Worm (Caenorhabditis elegans) whole organism, young adult: ENCODE results near the gene F35C5.3.

Experiments used
- B0035.1 ChIP-seq: sonication (generic microtip); optimal IDR thresholded peaks from 2 replicates; lab custom pipeline; 2016; ENCODE audit warnings: missing genetic modification characterization, mild to moderate bottlenecking, missing compliant biosample characterization, missing genotype, missing genetic modification reagents
- D2030.7 ChIP-seq: fragments of 200-800 bp; sonication (Bioruptor generic); IDR thresholded peaks from 2 replicates; pipeline ENCODE4 v1.3.6; 2022; ENCODE audit warnings: missing genetic modification reagents, missing genetic modification characterization, missing compliant biosample characterization
- F22D6.2 ChIP-seq: sonication (generic microtip); optimal IDR thresholded peaks from 2 replicates; lab custom pipeline; 2016; ENCODE audit warnings: mild to moderate bottlenecking, missing genetic modification characterization, missing compliant biosample characterization
- F33H1.4 ChIP-seq: fragments of 200-800 bp; sonication (Bioruptor generic); IDR thresholded peaks from 2 replicates; pipeline ENCODE4 v1.3.6; 2022; ENCODE audit warnings: missing genetic modification reagents, missing genetic modification characterization, missing compliant biosample characterization
- F39B2.1 ChIP-seq: fragments of 200-800 bp; sonication (Bioruptor generic); IDR thresholded peaks from 2 replicates; pipeline ENCODE4 v1.3.6; 2022; ENCODE audit warnings: missing genetic modification reagents, missing genetic modification characterization, missing compliant biosample characterization
- K12H6.12 ChIP-seq: fragments of 200-800 bp; sonication (Bioruptor generic); optimal IDR thresholded peaks from 2 replicates; lab custom pipeline; 2018; ENCODE audit warnings: mild to moderate bottlenecking, missing genetic modification characterization, missing compliant biosample characterization
- Y53F4B.3 ChIP-seq: fragments of 200-800 bp; sonication (Bioruptor generic); IDR thresholded peaks from 2 replicates; pipeline ENCODE4 v1.3.6; 2022; ENCODE audit warnings: missing genetic modification reagents, missing genetic modification characterization, missing compliant biosample characterization
- Y79H2A.3 ChIP-seq: fragments of 200-800 bp; sonication (Bioruptor generic); conservative IDR thresholded peaks from 2 replicates; pipeline ENCODE4 v1.3.6; 2022; ENCODE audit warnings: missing genetic modification reagents, missing genetic modification characterization, missing compliant biosample characterization
- attf-3 ChIP-seq: fragments of 200-800 bp; sonication (Bioruptor generic); conservative IDR thresholded peaks from 2 replicates; pipeline ENCODE4 v1.3.6; 2022; ENCODE audit warnings: missing genetic modification reagents, missing genetic modification characterization, missing compliant biosample characterization
- ceh-27 ChIP-seq: fragments of 200-800 bp; sonication (Bioruptor generic); optimal IDR thresholded peaks from 2 replicates; lab custom pipeline; 2018; ENCODE audit warnings: mild to moderate bottlenecking, missing genetic modification characterization, moderate library complexity, missing compliant biosample characterization
- dpl-1 ChIP-seq: fragments of 150-350 bp; optimal IDR thresholded peaks from 2 replicates; lab custom pipeline; 2014; ENCODE audit warnings: missing biosample characterization, missing genetic modification reagents, missing genetic modification characterization
- efl-1 ChIP-seq: fragments of 150-350 bp; optimal IDR thresholded peaks from 2 replicates; lab custom pipeline; 2014; ENCODE audit warnings: missing biosample characterization, missing genetic modification reagents, missing genetic modification characterization
- ets-4 ChIP-seq: fragments of 200-800 bp; sonication (Bioruptor generic); optimal IDR thresholded peaks from 2 replicates; lab custom pipeline; 2018; ENCODE audit warnings: mild to moderate bottlenecking, missing genetic modification characterization, missing compliant biosample characterization
- gei-17 ChIP-seq: fragments of 200-800 bp; sonication (Bioruptor generic); optimal IDR thresholded peaks from 2 replicates; lab custom pipeline; 2018; ENCODE audit warnings: mild to moderate bottlenecking, missing genetic modification characterization, missing compliant biosample characterization
- him-1 ChIP-seq: sonication (generic microtip); optimal IDR thresholded peaks from 2 replicates; lab custom pipeline; 2016; ENCODE audit warnings: missing genotype, missing genetic modification reagents, missing genetic modification characterization, missing compliant biosample characterization
- hmg-1.2 ChIP-seq: fragments of 200-800 bp; sonication (Bioruptor generic); IDR thresholded peaks from 2 replicates; pipeline ENCODE4 v1.3.6; 2022; ENCODE audit warnings: missing genetic modification reagents, missing genetic modification characterization, missing compliant biosample characterization
- hsf-1 ChIP-seq: fragments of 200-800 bp; sonication (Bioruptor generic); IDR thresholded peaks from 2 replicates; pipeline ENCODE4 v1.3.6; 2022; ENCODE audit warnings: missing genetic modification reagents, missing genetic modification characterization, missing compliant biosample characterization
- let-607 ChIP-seq, 2 experiments: fragments of 200-800 bp in 1 of 2; sonication (Bioruptor generic) in 1 of 2; sonication (generic microtip) in 1 of 2; optimal IDR thresholded peaks; 2 replicates each; lab custom pipeline; 2016 to 2018; ENCODE audit warnings: mild to moderate bottlenecking in 2 of 2, missing compliant biosample characterization in 2 of 2, missing genetic modification characterization in 2 of 2, moderate library complexity in 2 of 2, missing genotype in 1 of 2
- lin-35 ChIP-seq, 3 experiments: fragments of 150-350 bp in 2 of 3; sonication (generic microtip) in 1 of 3; optimal IDR thresholded peaks; 2 replicates each; lab custom pipeline; 2014 to 2018; ENCODE audit warnings: missing biosample characterization in 3 of 3, missing genetic modification characterization in 3 of 3, missing genetic modification reagents in 3 of 3
- lin-54 ChIP-seq: fragments of 200-800 bp; sonication (Bioruptor generic); optimal IDR thresholded peaks from 2 replicates; lab custom pipeline; 2018; ENCODE audit warnings: mild to moderate bottlenecking, missing genetic modification characterization, missing compliant biosample characterization
- lsy-27 ChIP-seq: sonication (generic microtip); optimal IDR thresholded peaks from 2 replicates; lab custom pipeline; 2017; ENCODE audit warnings: missing genetic modification characterization, mild to moderate bottlenecking, missing compliant biosample characterization, antibody characterized with exemption, missing genotype, borderline replicate concordance; ENCODE audit not compliant: insufficient read depth
- madf-3 ChIP-seq: fragments of 200-800 bp; sonication (Bioruptor generic); IDR thresholded peaks from 2 replicates; pipeline ENCODE4 v1.3.6; 2022; ENCODE audit warnings: missing genetic modification reagents, missing genetic modification characterization, missing compliant biosample characterization
- madf-6 ChIP-seq: fragments of 200-800 bp; sonication (Bioruptor generic); IDR thresholded peaks from 2 replicates; pipeline ENCODE4 v1.3.6; 2022; ENCODE audit warnings: missing genetic modification reagents, missing genetic modification characterization, missing compliant biosample characterization
- madf-8 ChIP-seq: fragments of 200-800 bp; sonication (Bioruptor generic); conservative IDR thresholded peaks from 2 replicates; pipeline ENCODE4 v1.3.6; 2022; ENCODE audit warnings: missing genetic modification reagents, missing genetic modification characterization, missing compliant biosample characterization
- mcd-1 ChIP-seq: fragments of 200-800 bp; sonication (Bioruptor generic); IDR thresholded peaks from 2 replicates; pipeline ENCODE4 v1.3.6; 2022; ENCODE audit warnings: missing genetic modification reagents, missing genetic modification characterization, missing compliant biosample characterization
- mxl-1 ChIP-seq: sonication (generic microtip); optimal IDR thresholded peaks from 2 replicates; lab custom pipeline; 2016; ENCODE audit warnings: missing genetic modification characterization, missing compliant biosample characterization
- nfya-1 ChIP-seq: sonication (generic microtip); optimal IDR thresholded peaks from 2 replicates; lab custom pipeline; 2017; ENCODE audit warnings: antibody characterized with exemption, missing compliant biosample characterization, missing genetic modification characterization, borderline replicate concordance; ENCODE audit not compliant: insufficient read depth
- nhr-120 ChIP-seq: fragments of 200-800 bp; sonication (Bioruptor generic); IDR thresholded peaks from 2 replicates; pipeline ENCODE4 v1.3.6; 2022; ENCODE audit warnings: missing genetic modification characterization, missing compliant biosample characterization
- pbrm-1 ChIP-seq: fragments of 200-800 bp; sonication (Bioruptor generic); IDR thresholded peaks from 2 replicates; pipeline ENCODE4 v1.3.6; 2022; ENCODE audit warnings: missing genetic modification reagents, missing genetic modification characterization, missing compliant biosample characterization
- pha-4 ChIP-seq: fragments of 150-350 bp; sonication (generic microtip); optimal IDR thresholded peaks from 2 replicates; lab custom pipeline; 2014; ENCODE audit warnings: missing biosample characterization, missing genetic modification reagents, missing genetic modification characterization
- sdz-38 ChIP-seq: sonication (generic microtip); optimal IDR thresholded peaks from 2 replicates; lab custom pipeline; 2016; ENCODE audit warnings: missing genotype, missing genetic modification characterization, missing compliant biosample characterization
- snpc-1.1 ChIP-seq: sonication (generic microtip); optimal IDR thresholded peaks from 2 replicates; lab custom pipeline; 2017; ENCODE audit warnings: missing genetic modification characterization, mild to moderate bottlenecking, missing compliant biosample characterization, antibody characterized with exemption, moderate library complexity, missing genotype, missing genetic modification reagents; ENCODE audit not compliant: insufficient read depth
- snpc-1.3 ChIP-seq: sonication (generic microtip); optimal IDR thresholded peaks from 2 replicates; lab custom pipeline; 2017; ENCODE audit warnings: missing genetic modification characterization, mild to moderate bottlenecking, missing compliant biosample characterization, antibody characterized with exemption, moderate library complexity, missing genotype, missing genetic modification reagents; ENCODE audit not compliant: insufficient read depth
- snpc-3.4 ChIP-seq: sonication (generic microtip); optimal IDR thresholded peaks from 2 replicates; lab custom pipeline; 2017; ENCODE audit warnings: missing genetic modification characterization, mild to moderate bottlenecking, missing compliant biosample characterization, antibody characterized with exemption, moderate library complexity, missing genotype, missing genetic modification reagents
- somi-1 ChIP-seq: fragments of 200-800 bp; sonication (Bioruptor generic); optimal IDR thresholded peaks from 2 replicates; lab custom pipeline; 2018; ENCODE audit warnings: mild to moderate bottlenecking, missing genetic modification characterization, missing compliant biosample characterization
- tbp1 ChIP-seq: fragments of 200-800 bp; sonication (Bioruptor generic); optimal IDR thresholded peaks from 2 replicates; lab custom pipeline; 2018; ENCODE audit warnings: mild to moderate bottlenecking, missing genetic modification characterization, missing compliant biosample characterization
- tbx-9 ChIP-seq: sonication (generic microtip); optimal IDR thresholded peaks from 2 replicates; lab custom pipeline; 2016; ENCODE audit warnings: borderline replicate concordance, missing genetic modification characterization, inconsistent platforms, missing compliant biosample characterization
- unc-130 ChIP-seq: sonication (generic microtip); optimal IDR thresholded peaks from 2 replicates; lab custom pipeline; 2016; ENCODE audit warnings: missing genetic modification reagents, missing genetic modification characterization, missing compliant biosample characterization
- xnd-1 ChIP-seq: sonication (generic microtip); optimal IDR thresholded peaks from 2 replicates; lab custom pipeline; 2016; ENCODE audit warnings: missing genotype, missing genetic modification reagents, missing genetic modification characterization, missing compliant biosample characterization
- zfh-2 ChIP-seq: fragments of 200-800 bp; sonication (Bioruptor generic); conservative IDR thresholded peaks from 2 replicates; pipeline ENCODE4 v1.3.6; 2022; ENCODE audit warnings: missing genetic modification reagents, missing genetic modification characterization, missing compliant biosample characterization

F35C5.3 gene

DNA sequence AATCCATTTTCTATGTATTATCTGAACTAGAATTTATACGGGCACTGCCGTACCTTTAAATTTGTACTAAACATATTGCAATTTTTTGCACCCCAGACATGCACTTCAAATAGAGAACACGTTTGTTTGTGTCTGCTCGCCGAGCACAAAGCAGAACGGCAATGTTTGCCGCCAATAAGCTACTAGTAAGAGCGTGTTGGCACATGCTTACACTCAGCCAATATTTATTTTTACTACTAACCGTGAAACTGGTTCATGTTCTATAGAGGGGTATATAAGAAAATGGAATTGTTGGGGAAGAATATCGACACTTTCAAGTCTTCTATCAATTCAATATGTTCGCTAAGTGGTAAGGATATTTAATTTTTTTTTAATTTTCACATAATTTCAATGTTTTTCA, 18.5 kb downstream of the F35C5.3 start, which contains the start of gene nspb-11 (continued):
- no peak for TF ChIP-seq hsf-1 (GFP tag; lab: Robert Waterston, UW)
- TF ChIP-seq tbp1 (GFP tag; lab: Kevin White, UChicago) = no peak
- TF ChIP-seq mxl-1 (tag; lab: Kevin White, UChicago) = no peak
- TF ChIP-seq pha-4 (tag; lab: Kevin White, UChicago) = no peak

DNA sequence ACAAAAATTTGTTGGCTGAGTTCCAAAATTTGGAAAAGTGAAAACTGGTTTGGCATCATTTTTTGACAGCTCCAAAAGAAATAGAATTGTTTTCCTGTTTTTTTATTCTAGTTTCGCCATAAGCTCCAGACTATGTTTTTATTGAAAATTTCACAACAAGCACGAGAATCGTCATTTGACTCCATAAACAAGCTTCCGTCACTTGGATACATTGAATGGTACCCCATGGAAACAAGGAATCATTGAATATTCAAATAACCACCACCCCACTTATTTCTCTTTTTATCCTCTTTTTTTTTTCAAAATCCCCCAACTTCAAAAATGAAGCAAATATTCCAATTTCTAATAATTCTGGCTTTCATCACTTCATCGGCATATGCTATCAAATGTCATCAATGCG, 20.2 kb downstream of the F35C5.3 start, which contains the start of gene ddn-2:
TSS of gene ddn-2 (plus strand) at position 301 of the 400 bp plus-strand sequence.
- no peak for TF ChIP-seq Y79H2A.3 (GFP tag; lab: Robert Waterston, UW)
- TF ChIP-seq tbx-9 (tag; lab: Kevin White, UChicago) = no peak
- no peak for TF ChIP-seq ets-4 (GFP tag; lab: Kevin White, UChicago)
- no peak for TF ChIP-seq ceh-27 (GFP tag; lab: Kevin White, UChicago)
- TF ChIP-seq K12H6.12 (tag; lab: Kevin White, UChicago) = no peak
- TF ChIP-seq pha-4 (tag; lab: Kevin White, UChicago) = no peak
- TF ChIP-seq sdz-38 = no peak
- TF ChIP-seq, all 124 proteins: peak for 0

DNA sequence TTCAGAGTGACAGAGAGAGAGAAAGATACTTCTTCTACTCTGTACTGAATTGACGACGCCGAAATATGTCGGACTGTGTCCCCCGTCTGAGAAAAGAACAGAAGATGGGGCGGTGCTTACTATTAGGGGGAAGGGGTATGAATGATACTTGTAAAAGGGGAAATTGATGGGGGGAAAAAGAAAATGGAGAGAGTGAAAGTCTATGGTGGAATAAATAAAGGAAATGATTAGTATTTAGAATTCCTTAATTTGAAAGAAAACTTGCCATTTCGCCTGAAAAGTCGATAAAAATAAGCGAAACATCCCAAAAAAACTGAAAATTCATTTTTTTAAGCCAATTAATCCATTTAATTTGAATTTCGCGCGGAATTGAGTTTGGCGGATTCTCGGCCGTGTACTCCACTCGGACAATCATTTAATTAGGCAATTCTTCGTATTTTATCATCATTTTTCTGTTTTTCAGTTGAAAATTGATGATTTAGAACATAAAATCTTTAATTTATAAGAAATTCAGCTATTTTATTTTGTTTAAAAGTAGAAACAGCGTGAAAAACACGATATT, 26.0 kb downstream of the F35C5.3 start, which contains the start of gene F35C5.12:
TSS of gene F35C5.12 (minus strand) at position 51 of the 562 bp plus-strand sequence.
- peak; percentile 61; the same call in 1 of the 2 replicates for TF ChIP-seq mcd-1 (GFP tag; lab: Robert Waterston, UW)
- no peak for TF ChIP-seq zfh-2 (GFP tag; lab: Robert Waterston, UW)
- no peak for TF ChIP-seq gei-17 (GFP tag; lab: Kevin White, UChicago)
- TF ChIP-seq unc-130 = peak; percentile 10
- TF ChIP-seq efl-1 (GFP tag; lab: Kevin White, UChicago) = peak; percentile 65
- peak; percentile 21 for TF ChIP-seq snpc-1.1 (tag; lab: Kevin White, UChicago)
- TF ChIP-seq attf-3 (GFP tag; lab: Robert Waterston, UW) = peak; percentile 63
- TF ChIP-seq D2030.7 (GFP tag; lab: Robert Waterston, UW) = peak; percentile 56
- no peak for TF ChIP-seq F39B2.1 (GFP tag; lab: Robert Waterston, UW)
- TF ChIP-seq lin-35 (GFP tag; optimal IDR thresholded peaks at IDR 0.05; lab: Kevin White, UChicago) = peak in 1 of 3 experiments; percentile 63
- TF ChIP-seq snpc-3.4 = peak; percentile 4
- no peak for TF ChIP-seq Y53F4B.3 (GFP tag; lab: Robert Waterston, UW)
- TF ChIP-seq lin-54 (GFP tag; lab: Kevin White, UChicago) = peak; percentile 86
- TF ChIP-seq xnd-1 (tag; lab: Kevin White, UChicago) = peak; percentile 5
- peak; percentile 13 for TF ChIP-seq him-1 (tag; lab: Kevin White, UChicago)
- TF ChIP-seq dpl-1 = peak; percentile 70
- TF ChIP-seq madf-6 (GFP tag; lab: Robert Waterston, UW) = peak; percentile 53
- peak; percentile 52 for TF ChIP-seq F33H1.4 (GFP tag; lab: Robert Waterston, UW)

DNA sequence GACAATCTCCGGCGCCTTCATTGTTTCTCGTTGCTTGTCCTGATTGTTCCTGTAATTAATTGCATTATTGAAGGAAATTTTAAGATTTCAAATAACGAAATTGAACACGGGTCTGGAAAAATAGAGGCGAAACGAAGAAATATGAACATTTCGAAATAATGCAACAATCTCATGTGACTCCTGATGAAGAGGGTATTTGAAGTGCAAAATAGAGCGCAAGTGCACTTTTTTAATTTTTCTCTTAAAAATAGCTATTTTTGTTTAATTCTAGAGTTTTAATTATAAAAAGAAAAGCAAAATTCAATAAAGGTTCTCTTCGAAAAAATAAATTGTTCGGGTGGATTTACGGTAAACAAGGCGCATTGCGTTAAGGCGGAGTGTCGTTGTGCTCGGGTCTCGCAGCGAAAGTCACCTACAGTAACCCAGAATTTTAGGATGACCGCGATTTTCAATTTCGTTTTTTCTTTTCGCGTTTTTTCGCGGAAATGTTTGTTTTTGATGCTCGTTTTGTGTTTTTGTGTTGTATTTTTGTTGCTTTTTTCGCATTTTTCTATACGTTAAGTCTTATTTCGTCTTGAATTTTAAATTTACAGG, 30.5 kb downstream of the F35C5.3 start, which contains the start of the genes F58G1.2 and wago-4:
TSS of gene F58G1.2 (minus strand) at position 51 of the 594 bp plus-strand sequence.
TSS of gene wago-4 (plus strand) at position 592 of the 594 bp plus-strand sequence.
- TF ChIP-seq lin-35 (GFP tag; optimal IDR thresholded peaks at IDR 0.05; lab: Kevin White, UChicago) = peak in 1 of 3 experiments; percentile 23
- TF ChIP-seq somi-1 (GFP tag; lab: Kevin White, UChicago) = no peak
- TF ChIP-seq pha-4 (tag; lab: Kevin White, UChicago) = no peak
- TF ChIP-seq lsy-27 (tag; lab: Kevin White, UChicago) = no peak
- peak; percentile 37; the same call in 1 of the 2 replicates for TF ChIP-seq hmg-1.2 (GFP tag; lab: Robert Waterston, UW)
- TF ChIP-seq tbp1 (GFP tag; lab: Kevin White, UChicago) = peak; percentile 46
- no peak for TF ChIP-seq F22D6.2 (tag; lab: Kevin White, UChicago)
- no peak for TF ChIP-seq nhr-120 (GFP tag; lab: Robert Waterston, UW)
- TF ChIP-seq nfya-1 (tag; lab: Kevin White, UChicago) = no peak
- no peak for TF ChIP-seq madf-3 (GFP tag; lab: Robert Waterston, UW)
- TF ChIP-seq let-607 (tag; optimal IDR thresholded peaks at IDR 0.05; lab: Kevin White, UChicago) = no peak
- TF ChIP-seq B0035.1 (tag; lab: Kevin White, UChicago) = no peak
- TF ChIP-seq ceh-27 (GFP tag; lab: Kevin White, UChicago) = no peak
- no peak for TF ChIP-seq pbrm-1
- TF ChIP-seq snpc-1.3 (tag; lab: Kevin White, UChicago) = peak; percentile 53
- TF ChIP-seq madf-8 = peak; percentile 83
